Fruit fly (Drosophila melanogaster) whole organism, prepupa: ENCODE results near the gene CG15263.

Source experiments
- Blimp-1 ChIP-seq: fragments of 200-800 bp; sonication (Bioruptor generic); optimal IDR thresholded peaks from 3 replicates; lab custom pipeline; 2017; ENCODE audit warnings: missing biosample characterization, missing genetic modification characterization, mild to moderate bottlenecking, moderate library complexity, missing genetic modification reagents
- CG10631 ChIP-seq: fragments of 200-800 bp; sonication (Bioruptor generic); optimal IDR thresholded peaks from 2 replicates; lab custom pipeline; 2016; ENCODE audit warnings: missing biosample characterization, missing genetic modification characterization
- CG11294 ChIP-seq: fragments of 200-800 bp; sonication (Bioruptor generic); IDR thresholded peaks from 2 replicates; pipeline ENCODE4 v1.3.6; 2022; ENCODE audit warnings: missing biosample characterization, missing genetic modification characterization
- CG11902 ChIP-seq: fragments of 200-800 bp; sonication (Bioruptor generic); optimal IDR thresholded peaks from 3 replicates; lab custom pipeline; 2016; ENCODE audit warnings: missing biosample characterization, missing genetic modification characterization
- CG15336 ChIP-seq: fragments of 200-800 bp; sonication (Bioruptor generic); IDR thresholded peaks from 2 replicates; pipeline ENCODE4 v1.3.6; 2022; ENCODE audit warnings: missing biosample characterization, missing genetic modification characterization
- CG1621 ChIP-seq: fragments of 200-800 bp; sonication (Bioruptor generic); optimal IDR thresholded peaks from 3 replicates; lab custom pipeline; 2018; ENCODE audit warnings: missing biosample characterization, mild to moderate bottlenecking, missing genetic modification characterization
- CG16779 ChIP-seq: fragments of 200-800 bp; sonication (Bioruptor generic); optimal IDR thresholded peaks from 3 replicates; lab custom pipeline; 2017; ENCODE audit warnings: missing biosample characterization, mild to moderate bottlenecking, missing genetic modification characterization
- CG31627 ChIP-seq: fragments of 200-800 bp; sonication (Bioruptor generic); optimal IDR thresholded peaks from 3 replicates; lab custom pipeline; 2016; ENCODE audit warnings: missing biosample characterization, missing genetic modification characterization
- CG32006 ChIP-seq: fragments of 200-800 bp; sonication (Bioruptor generic); optimal IDR thresholded peaks from 3 replicates; lab custom pipeline; 2017; ENCODE audit warnings: missing biosample characterization, mild to moderate bottlenecking, missing genetic modification characterization
- CG34406 ChIP-seq: fragments of 200-800 bp; sonication (Bioruptor generic); optimal IDR thresholded peaks from 3 replicates; lab custom pipeline; 2016; ENCODE audit warnings: missing biosample characterization, missing genetic modification characterization
- CG3919 ChIP-seq: fragments of 200-800 bp; sonication (Bioruptor generic); optimal IDR thresholded peaks from 3 replicates; lab custom pipeline; 2016; ENCODE audit warnings: missing biosample characterization, missing genetic modification characterization
- CG6163 ChIP-seq: fragments of 200-800 bp; sonication (Bioruptor generic); IDR thresholded peaks from 3 replicates; pipeline ENCODE4 v1.3.6; 2022; ENCODE audit warnings: missing biosample characterization, missing genetic modification characterization
- CG6276 ChIP-seq: fragments of 200-800 bp; sonication (Bioruptor generic); optimal IDR thresholded peaks from 2 replicates; lab custom pipeline; 2017; ENCODE audit warnings: missing biosample characterization, mild to moderate bottlenecking, missing genetic modification characterization
- CG6792 ChIP-seq: fragments of 200-800 bp; sonication (Bioruptor generic); optimal IDR thresholded peaks from 3 replicates; lab custom pipeline; 2016; ENCODE audit warnings: missing biosample characterization, missing genetic modification characterization
- CG6808 ChIP-seq: fragments of 200-800 bp; sonication (Bioruptor generic); optimal IDR thresholded peaks from 3 replicates; lab custom pipeline; 2017; ENCODE audit warnings: missing biosample characterization, missing genetic modification characterization, mild to moderate bottlenecking, moderate library complexity, missing genetic modification reagents
- CG7368 ChIP-seq: fragments of 200-800 bp; sonication (Bioruptor generic); optimal IDR thresholded peaks from 3 replicates; lab custom pipeline; 2016; ENCODE audit warnings: missing biosample characterization, missing genetic modification characterization
- CG8119 ChIP-seq: fragments of 200-800 bp; sonication (Bioruptor generic); IDR thresholded peaks from 3 replicates; pipeline ENCODE4 v1.3.6; 2022; ENCODE audit warnings: missing biosample characterization, missing genetic modification characterization
- CG8319 ChIP-seq: fragments of 200-800 bp; sonication (Bioruptor generic); optimal IDR thresholded peaks from 3 replicates; lab custom pipeline; 2016; ENCODE audit warnings: missing biosample characterization, missing genetic modification characterization
- CG8632 ChIP-seq: fragments of 200-800 bp; sonication (Bioruptor generic); optimal IDR thresholded peaks from 3 replicates; lab custom pipeline; 2016; ENCODE audit warnings: missing biosample characterization, missing genetic modification characterization
- CG9139 ChIP-seq: fragments of 200-800 bp; sonication (Bioruptor generic); optimal IDR thresholded peaks from 3 replicates; lab custom pipeline; 2017; ENCODE audit warnings: missing biosample characterization, mild to moderate bottlenecking, missing genetic modification characterization
- Eip75B ChIP-seq: fragments of 200-800 bp; sonication (Bioruptor generic); optimal IDR thresholded peaks from 3 replicates; lab custom pipeline; 2016; ENCODE audit warnings: missing biosample characterization, missing genetic modification characterization
- Eip78C ChIP-seq: fragments of 200-800 bp; sonication (Bioruptor generic); peaks from one replicate; lab custom pipeline; 2016; ENCODE audit warnings: missing biosample characterization, missing genetic modification characterization
- Eip93F ChIP-seq: fragments of 200-800 bp; sonication (Bioruptor generic); optimal IDR thresholded peaks from 2 replicates; lab custom pipeline; 2016; ENCODE audit warnings: missing biosample characterization, mild to moderate bottlenecking, missing genetic modification characterization
- Gug ChIP-seq: fragments of 200-800 bp; sonication (Bioruptor generic); IDR thresholded peaks from 2 replicates; pipeline ENCODE4 v1.3.6; 2022; ENCODE audit warnings: missing biosample characterization, missing genetic modification characterization
- Hr38 ChIP-seq: sonication (Bioruptor generic); optimal IDR thresholded peaks from 2 replicates; lab custom pipeline; 2016; ENCODE audit warnings: missing biosample characterization, missing genetic modification characterization
- Hr39 ChIP-seq: fragments of 200-800 bp; sonication (Bioruptor generic); optimal IDR thresholded peaks from 2 replicates; lab custom pipeline; 2016; ENCODE audit warnings: missing biosample characterization, missing genetic modification characterization
- Hr4 ChIP-seq: fragments of 200-800 bp; sonication (Bioruptor generic); optimal IDR thresholded peaks from 3 replicates; lab custom pipeline; 2016; ENCODE audit warnings: missing biosample characterization, missing genetic modification characterization
- Lpt ChIP-seq: fragments of 200-800 bp; sonication (Bioruptor generic); optimal IDR thresholded peaks from 3 replicates; lab custom pipeline; 2016; ENCODE audit warnings: missing biosample characterization, missing genetic modification characterization
- Met ChIP-seq: fragments of 200-800 bp; sonication (Bioruptor generic); optimal IDR thresholded peaks from 3 replicates; lab custom pipeline; 2016; ENCODE audit warnings: missing biosample characterization, missing genetic modification characterization
- OdsH ChIP-seq: fragments of 200-800 bp; sonication (Bioruptor generic); optimal IDR thresholded peaks from 3 replicates; lab custom pipeline; 2016; ENCODE audit warnings: missing biosample characterization, missing genetic modification characterization
- Smox ChIP-seq: fragments of 200-800 bp; sonication (Bioruptor generic); optimal IDR thresholded peaks from 3 replicates; lab custom pipeline; 2016; ENCODE audit warnings: missing biosample characterization, missing genetic modification characterization
- Sox102F ChIP-seq: fragments of 200-800 bp; sonication (Bioruptor generic); optimal IDR thresholded peaks from 2 replicates; lab custom pipeline; 2016; ENCODE audit warnings: missing biosample characterization, mild to moderate bottlenecking, missing genetic modification characterization
- Sox14 ChIP-seq: fragments of 200-800 bp; sonication (Bioruptor generic); optimal IDR thresholded peaks from 3 replicates; lab custom pipeline; 2016; ENCODE audit warnings: missing biosample characterization, missing genetic modification characterization
- achi ChIP-seq: fragments of 200-800 bp; sonication (Bioruptor generic); optimal IDR thresholded peaks from 3 replicates; lab custom pipeline; 2016; ENCODE audit warnings: missing biosample characterization, missing genetic modification characterization
- acj6 ChIP-seq: fragments of 200-800 bp; sonication (Bioruptor generic); optimal IDR thresholded peaks from 3 replicates; lab custom pipeline; 2016; ENCODE audit warnings: missing biosample characterization, missing genetic modification characterization
- cyc ChIP-seq: fragments of 200-800 bp; sonication (Bioruptor generic); optimal IDR thresholded peaks from 3 replicates; lab custom pipeline; 2016; ENCODE audit warnings: missing biosample characterization, missing genetic modification characterization
- dac ChIP-seq: fragments of 200-800 bp; sonication (Bioruptor generic); optimal IDR thresholded peaks from 2 replicates; lab custom pipeline; 2017; ENCODE audit warnings: missing biosample characterization, mild to moderate bottlenecking, missing genetic modification characterization
- dsx ChIP-seq: fragments of 200-800 bp; optimal IDR thresholded peaks from 3 replicates; lab custom pipeline; 2019; ENCODE audit warnings: missing biosample characterization, mild to moderate bottlenecking, missing genetic modification characterization, moderate library complexity; ENCODE audit not compliant: poor library complexity, severe bottlenecking
- eg ChIP-seq: fragments of 200-800 bp; sonication (Bioruptor generic); IDR thresholded peaks from 3 replicates; pipeline ENCODE4 v1.3.6; 2022; ENCODE audit warnings: missing biosample characterization, missing genetic modification characterization
- esn ChIP-seq: fragments of 200-800 bp; sonication (Bioruptor generic); optimal IDR thresholded peaks from 2 replicates; lab custom pipeline; 2016; ENCODE audit warnings: missing biosample characterization, mild to moderate bottlenecking, missing genetic modification characterization, moderate library complexity
- fd59A ChIP-seq: fragments of 200-800 bp; sonication (Bioruptor generic); optimal IDR thresholded peaks from 2 replicates; lab custom pipeline; 2017; ENCODE audit warnings: missing biosample characterization, mild to moderate bottlenecking, missing genetic modification characterization, missing genetic modification reagents
- fkh ChIP-seq: fragments of 200-800 bp; sonication (Bioruptor generic); optimal IDR thresholded peaks from 3 replicates; lab custom pipeline; 2017; ENCODE audit warnings: missing biosample characterization, mild to moderate bottlenecking, missing genetic modification characterization, moderate library complexity
- net ChIP-seq: fragments of 200-800 bp; sonication (Bioruptor generic); optimal IDR thresholded peaks from 3 replicates; lab custom pipeline; 2016; ENCODE audit warnings: missing biosample characterization, missing genetic modification characterization
- pdm3 ChIP-seq: fragments of 200-800 bp; sonication (Bioruptor generic); optimal IDR thresholded peaks from 3 replicates; lab custom pipeline; 2016; ENCODE audit warnings: missing biosample characterization, missing genetic modification characterization
- spab ChIP-seq: fragments of 200-800 bp; sonication (Bioruptor generic); optimal IDR thresholded peaks from 2 replicates; lab custom pipeline; 2017; ENCODE audit warnings: missing biosample characterization, mild to moderate bottlenecking, missing genetic modification characterization, missing genetic modification reagents
- ss ChIP-seq, 2 experiments: fragments of 200-800 bp; sonication (Bioruptor generic); optimal IDR thresholded peaks; 2 replicates in 1 of 2; 3 replicates in 1 of 2; lab custom pipeline; 2017 to 2018; ENCODE audit warnings: mild to moderate bottlenecking in 2 of 2, missing biosample characterization in 2 of 2, missing genetic modification characterization in 2 of 2, moderate library complexity in 1 of 2
- svp ChIP-seq: fragments of 200-800 bp; sonication (Bioruptor generic); peaks from one replicate; lab custom pipeline; 2016; ENCODE audit warnings: missing biosample characterization, missing genetic modification characterization
- topi ChIP-seq: fragments of 200-800 bp; sonication (Bioruptor generic); optimal IDR thresholded peaks from 3 replicates; lab custom pipeline; 2016; ENCODE audit warnings: missing biosample characterization, missing genetic modification characterization

CG15263 gene

dm6 chr2L:15325555-15326285 is 40.9 kb downstream of the CG15263 start (continued):
- TF ChIP-seq CG3919 (GFP tag; lab: Kevin White, UChicago) (no peak), CG6808 (GFP tag; lab: Kevin White, UChicago) (no peak), Hr39 (GFP tag; lab: Kevin White, UChicago) (peak; percentile 6), Eip78C (GFP tag; lab: Kevin White, UChicago) (peak; percentile 54), fkh (no peak), pdm3 (GFP tag; lab: Kevin White, UChicago) (no peak), CG34406 (GFP tag; lab: Kevin White, UChicago) (no peak), CG8119 (no peak), OdsH (peak; percentile 14), Hr4 (GFP tag; lab: Kevin White, UChicago) (no peak), CG6792 (GFP tag; lab: Kevin White, UChicago) (no peak), CG32006 (no peak), ss (GFP tag; optimal IDR thresholded peaks at IDR 0.05; lab: Kevin White, UChicago) (no peak), eg (no peak), fd59A (no peak), Met (GFP tag; lab: Kevin White, UChicago) (peak; percentile 9), CG11294 (GFP tag; lab: Robert Waterston, UW) (no peak), CG31627 (no peak)

DNA sequence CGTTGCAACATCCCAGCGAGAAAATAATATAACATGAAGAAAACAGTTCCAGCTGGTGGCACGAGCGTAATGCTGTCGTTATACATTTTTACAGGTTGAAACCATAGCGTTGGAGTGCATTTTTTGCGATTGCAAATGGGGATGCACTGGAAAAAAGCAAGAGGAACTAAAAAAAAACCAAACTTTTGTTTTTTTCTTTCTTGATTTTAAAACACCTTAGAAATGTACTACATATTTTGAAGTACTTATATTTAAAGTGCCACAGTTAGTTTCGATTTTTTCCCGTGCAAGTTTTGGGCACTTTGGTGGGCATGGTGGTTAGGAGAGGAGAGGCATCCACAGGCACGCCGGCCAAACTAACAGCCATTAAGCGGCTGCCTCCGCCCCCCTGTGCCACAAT is 43.2 kb downstream of the CG15263 start:
- TF ChIP-seq CG11902 (GFP tag; lab: Kevin White, UChicago) (no peak), acj6 (GFP tag; lab: Kevin White, UChicago) (peak; percentile 16), Eip75B (no peak), topi (peak; percentile 60), Sox14 (GFP tag; lab: Kevin White, UChicago) (peak; percentile 3), CG1621 (no peak), pdm3 (GFP tag; lab: Kevin White, UChicago) (no peak), eg (peak; percentile 66), CG16779 (tag; lab: Kevin White, UChicago) (no peak), CG6163 (GFP tag; lab: Robert Waterston, UW) (0 out of 3 replicates have a peak, but pooled peaks have one; percentile 38), ss (GFP tag; optimal IDR thresholded peaks at IDR 0.05; lab: Kevin White, UChicago) (no peak), cyc (GFP tag; lab: Kevin White, UChicago) (peak; percentile 46), Hr4 (GFP tag; lab: Kevin White, UChicago) (peak; percentile 56), Blimp-1 (no peak), CG7368 (no peak), Eip93F (GFP tag; lab: Kevin White, UChicago) (no peak), achi (peak; percentile 29), CG15336 (GFP tag; lab: Robert Waterston, UW) (peak; percentile 74), CG10631 (GFP tag; lab: Kevin White, UChicago) (no peak), Smox (GFP tag; lab: Kevin White, UChicago) (peak; percentile 16), CG6808 (GFP tag; lab: Kevin White, UChicago) (no peak), CG32006 (peak; percentile 63), dac (GFP tag; lab: Kevin White, UChicago) (no peak), svp (GFP tag; lab: Kevin White, UChicago) (peak; percentile 80), CG6276 (GFP tag; lab: Kevin White, UChicago) (peak; percentile 22), CG8119 (peak; percentile 71), Hr38 (GFP tag; lab: Kevin White, UChicago) (no peak), CG31627 (peak; percentile 64), CG6792 (GFP tag; lab: Kevin White, UChicago) (peak; percentile 3), spab (GFP tag; lab: Kevin White, UChicago) (no peak), Hr39 (GFP tag; lab: Kevin White, UChicago) (peak; percentile 46), Met (GFP tag; lab: Kevin White, UChicago) (peak; percentile 37), CG8319 (GFP tag; lab: Kevin White, UChicago) (no peak), net (GFP tag; lab: Kevin White, UChicago) (no peak), CG9139 (no peak), Lpt (GFP tag; lab: Kevin White, UChicago) (no peak), CG11294 (GFP tag; lab: Robert Waterston, UW) (no peak), esn (GFP tag; lab: Kevin White, UChicago) (peak; percentile 66), Sox102F (GFP tag; lab: Kevin White, UChicago) (peak; percentile 40), CG8632 (GFP tag; lab: Kevin White, UChicago) (no peak), Gug (no peak), CG34406 (GFP tag; lab: Kevin White, UChicago) (peak; percentile 3), dsx (GFP tag; lab: Kevin White, UChicago) (no peak), Eip78C (GFP tag; lab: Kevin White, UChicago) (peak; percentile 85)
